Fruit fly (Drosophila melanogaster) whole organism, wandering third instar larva: ENCODE results near the gene sbr.
A peak's percentile ranks its signal among the peaks of the same experiment; 100 is the strongest.

Experiments used
- Abd-B ChIP-seq: fragments of >200 bp; optimal IDR thresholded peaks from 2 replicates; lab custom pipeline; 2017; ENCODE audit warnings: missing biosample characterization, missing genetic modification characterization
- CG9705 ChIP-seq: fragments of 200-800 bp; sonication (Bioruptor generic); optimal IDR thresholded peaks from 2 replicates; lab custom pipeline; 2018; ENCODE audit warnings: missing biosample characterization, mild to moderate bottlenecking, missing genetic modification characterization
- CrebA ChIP-seq: fragments of 200-800 bp; sonication (Bioruptor generic); optimal IDR thresholded peaks from 2 replicates; lab custom pipeline; 2016; ENCODE audit warnings: missing biosample characterization, mild to moderate bottlenecking, missing genetic modification characterization, borderline replicate concordance
- Dif ChIP-seq: fragments of 200-275, 200-300 bp; sonication (Bioruptor generic); optimal IDR thresholded peaks from 2 replicates; lab custom pipeline; 2018; ENCODE audit warnings: missing biosample characterization, missing genetic modification characterization; ENCODE audit not compliant: partially characterized antibody
- HLH106 ChIP-seq: fragments of 200-800 bp; optimal IDR thresholded peaks from 3 replicates; lab custom pipeline; 2019; ENCODE audit warnings: missing biosample characterization, mild to moderate bottlenecking, missing genetic modification characterization, moderate library complexity
- Hnf4 ChIP-seq: fragments of 200-800 bp; sonication (Bioruptor generic); optimal IDR thresholded peaks from 2 replicates; lab custom pipeline; 2016; ENCODE audit warnings: missing biosample characterization, mild to moderate bottlenecking, missing genetic modification characterization
- Hr78 ChIP-seq: fragments of >200 bp; optimal IDR thresholded peaks from 2 replicates; lab custom pipeline; 2017; ENCODE audit warnings: missing biosample characterization, missing genetic modification characterization
- Mio ChIP-seq: sonication (Bioruptor generic); optimal IDR thresholded peaks from 2 replicates; lab custom pipeline; 2016; ENCODE audit warnings: missing biosample characterization, missing genetic modification characterization
- N ChIP-seq: fragments of >200 bp; optimal IDR thresholded peaks from 2 replicates; lab custom pipeline; 2018; ENCODE audit warnings: missing biosample characterization, missing external identifiers, missing genetic modification characterization
- OdsH ChIP-seq: fragments of 200-800 bp; sonication (Bioruptor generic); optimal IDR thresholded peaks from 2 replicates; lab custom pipeline; 2016; ENCODE audit warnings: missing biosample characterization, mild to moderate bottlenecking, missing genetic modification characterization
- Rel ChIP-seq, 2 experiments: fragments of 200-800 bp; sonication (Bioruptor generic) in 1 of 2; optimal IDR thresholded peaks; 2 replicates in 1 of 2; 3 replicates in 1 of 2; lab custom pipeline; 2016 to 2019; ENCODE audit warnings: mild to moderate bottlenecking in 2 of 2, missing biosample characterization in 2 of 2, missing genetic modification characterization in 2 of 2, moderate library complexity in 1 of 2
- Vsx2 ChIP-seq: fragments of 200-300, 225-300 bp; sonication (Bioruptor generic); optimal IDR thresholded peaks from 2 replicates; lab custom pipeline; 2018; ENCODE audit warnings: missing biosample characterization, missing genetic modification characterization; ENCODE audit not compliant: partially characterized antibody
- br ChIP-seq: fragments of 200-800 bp; sonication (Bioruptor generic); optimal IDR thresholded peaks from 2 replicates; lab custom pipeline; 2016; ENCODE audit warnings: missing biosample characterization, missing genetic modification characterization
- dl ChIP-seq, 2 experiments: fragments of 175-275, 200-275 bp in 1 of 2; fragments of 200-275 bp in 1 of 2; sonication (Bioruptor generic); optimal IDR thresholded peaks; lab custom pipeline; 2018; ENCODE audit warnings: mild to moderate bottlenecking in 2 of 2, missing biosample characterization in 2 of 2, missing genetic modification characterization in 2 of 2, moderate library complexity in 2 of 2; ENCODE audit not compliant: partially characterized antibody in 2 of 2, insufficient read depth in 1 of 2
- dmrt93B ChIP-seq: fragments of 200-800 bp; sonication (Bioruptor generic); optimal IDR thresholded peaks from 2 replicates; lab custom pipeline; 2018; ENCODE audit warnings: missing biosample characterization, mild to moderate bottlenecking, missing genetic modification characterization
- dsf ChIP-seq: sonication (Bioruptor generic); optimal IDR thresholded peaks from 2 replicates; lab custom pipeline; 2016; ENCODE audit warnings: missing biosample characterization, missing genetic modification characterization, borderline replicate concordance
- foxo ChIP-seq, 2 experiments: fragments of 200-800 bp; sonication (Bioruptor generic); optimal IDR thresholded peaks; 2 replicates in 1 of 2; 3 replicates in 1 of 2; lab custom pipeline; 2016 to 2017; ENCODE audit warnings: missing biosample characterization in 2 of 2, missing genetic modification characterization in 2 of 2
- fru ChIP-seq: fragments of 200-800 bp; sonication (Bioruptor generic); optimal IDR thresholded peaks from 3 replicates; lab custom pipeline; 2016; ENCODE audit warnings: missing biosample characterization, mild to moderate bottlenecking, missing genetic modification characterization
- h ChIP-seq: fragments of 200-800 bp; sonication (Bioruptor generic); optimal IDR thresholded peaks from 3 replicates; lab custom pipeline; 2016; ENCODE audit warnings: missing biosample characterization, mild to moderate bottlenecking, missing genetic modification characterization
- jim ChIP-seq: fragments of 175-275, 200-325 bp; sonication (Bioruptor generic); optimal IDR thresholded peaks from 2 replicates; lab custom pipeline; 2016; ENCODE audit warnings: missing biosample characterization, mild to moderate bottlenecking, missing genetic modification characterization
- lola ChIP-seq: fragments of >200 bp; optimal IDR thresholded peaks from 2 replicates; lab custom pipeline; 2017; ENCODE audit warnings: missing biosample characterization, missing genetic modification characterization
- pan ChIP-seq: fragments of >200 bp; optimal IDR thresholded peaks from 2 replicates; lab custom pipeline; 2017
- psq ChIP-seq: fragments of 200-800 bp; sonication (Bioruptor generic); optimal IDR thresholded peaks from 3 replicates; lab custom pipeline; 2017; ENCODE audit warnings: missing biosample characterization, mild to moderate bottlenecking, missing genetic modification characterization, moderate library complexity
- rgr ChIP-seq: fragments of 200-800 bp; sonication (Bioruptor generic); optimal IDR thresholded peaks from 3 replicates; lab custom pipeline; 2016; ENCODE audit warnings: missing biosample characterization, mild to moderate bottlenecking, missing genetic modification characterization
- sage ChIP-seq: fragments of 200-800 bp; sonication (Bioruptor generic); optimal IDR thresholded peaks from 2 replicates; lab custom pipeline; 2016; ENCODE audit warnings: missing biosample characterization, mild to moderate bottlenecking, missing genetic modification characterization

sbr gene

dm6 chrX:10882786-10883185 is 35.9 kb upstream of the sbr start:
- TF ChIP-seq foxo (GFP tag; optimal IDR thresholded peaks at IDR 0.05; lab: Kevin White, UChicago) (no peak), rgr (GFP tag; lab: Kevin White, UChicago) (no peak), pan (lab: Kevin White, UChicago) (no peak), Rel (GFP tag; optimal IDR thresholded peaks at IDR 0.05; lab: Kevin White, UChicago) (no peak), Rel (tag; optimal IDR thresholded peaks at IDR 0.05; lab: Kevin White, UChicago) (peak; percentile 8), Mio (no peak), h (GFP tag; lab: Kevin White, UChicago) (peak; percentile 13), dsf (GFP tag; lab: Kevin White, UChicago) (no peak), CrebA (GFP tag; lab: Kevin White, UChicago) (no peak), sage (GFP tag; lab: Kevin White, UChicago) (no peak), fru (GFP tag; lab: Kevin White, UChicago) (no peak), br (GFP tag; lab: Kevin White, UChicago) (no peak), Dif (no peak), Vsx2 (GFP tag; lab: Kevin White, UChicago) (no peak), HLH106 (tag; lab: Kevin White, UChicago) (no peak), dl (GFP tag; optimal IDR thresholded peaks at IDR 0.05; lab: Kevin White, UChicago; ENCODE audit: insufficient read depth in 1 of 2, partially characterized antibody in 2 of 2) (no peak), Hr78 (no peak), N (GFP tag; lab: Kevin White, UChicago) (no peak), psq (GFP tag; lab: Kevin White, UChicago) (no peak)

DNA sequence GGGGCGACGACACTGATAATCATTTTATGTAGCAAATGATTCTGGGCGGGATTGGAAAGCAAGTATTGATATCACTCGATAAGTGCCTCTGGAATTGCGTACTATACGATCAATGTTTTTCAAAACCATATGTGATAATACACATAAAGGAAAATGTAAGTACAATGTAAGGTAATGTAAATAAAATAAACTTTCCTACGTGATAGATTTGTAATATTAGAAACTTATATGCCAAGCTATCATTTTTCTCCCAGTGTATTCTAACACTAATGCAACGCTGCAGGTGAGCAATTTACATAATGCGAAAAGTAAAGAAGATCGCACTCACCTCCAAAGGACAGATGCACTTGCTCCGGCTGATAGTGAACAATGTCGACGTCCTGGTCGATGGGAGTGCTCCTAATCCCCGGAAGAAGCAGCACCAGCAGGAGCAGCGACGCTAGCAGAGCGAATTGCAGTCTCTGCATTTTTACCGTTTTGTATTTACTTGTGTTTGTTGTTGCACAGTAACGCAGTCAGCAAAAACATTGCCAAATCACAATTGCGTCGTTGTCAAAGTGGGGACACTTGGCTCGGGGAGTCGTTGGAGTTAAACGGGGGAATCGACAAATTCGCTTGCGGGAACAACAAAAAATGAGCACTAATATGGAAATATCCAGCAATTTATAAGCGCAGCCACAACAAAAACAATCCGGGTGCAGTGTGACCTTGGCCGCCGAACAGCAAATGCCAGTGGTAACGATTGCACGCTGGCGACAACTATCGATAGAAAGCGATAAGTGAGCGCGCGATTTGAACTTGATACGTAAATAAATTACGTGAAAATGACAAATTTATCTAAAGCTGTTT is 30.4 kb upstream of the sbr start, which contains the start of gene CG1637:
Gene CG1637, minus strand, starts transcription at position 807 of the 849 bp plus-strand sequence.
- TF ChIP-seq CG9705 (GFP tag; lab: Kevin White, UChicago): no peak
- TF ChIP-seq fru (GFP tag; lab: Kevin White, UChicago): peak; percentile 61
- peak; percentile 2 for TF ChIP-seq OdsH (GFP tag; lab: Kevin White, UChicago)
- TF ChIP-seq jim: no peak
- TF ChIP-seq sage (GFP tag; lab: Kevin White, UChicago): no peak
- TF ChIP-seq h (GFP tag; lab: Kevin White, UChicago): no peak
- TF ChIP-seq lola: no peak
- peak in 1 of 2 experiments; percentile 10 for TF ChIP-seq foxo (GFP tag; optimal IDR thresholded peaks at IDR 0.05; lab: Kevin White, UChicago)
- TF ChIP-seq CrebA (GFP tag; lab: Kevin White, UChicago): no peak
- no peak for TF ChIP-seq Rel (GFP tag; optimal IDR thresholded peaks at IDR 0.05; lab: Kevin White, UChicago)
- TF ChIP-seq Rel (tag; optimal IDR thresholded peaks at IDR 0.05; lab: Kevin White, UChicago): peak; percentile 75

DNA sequence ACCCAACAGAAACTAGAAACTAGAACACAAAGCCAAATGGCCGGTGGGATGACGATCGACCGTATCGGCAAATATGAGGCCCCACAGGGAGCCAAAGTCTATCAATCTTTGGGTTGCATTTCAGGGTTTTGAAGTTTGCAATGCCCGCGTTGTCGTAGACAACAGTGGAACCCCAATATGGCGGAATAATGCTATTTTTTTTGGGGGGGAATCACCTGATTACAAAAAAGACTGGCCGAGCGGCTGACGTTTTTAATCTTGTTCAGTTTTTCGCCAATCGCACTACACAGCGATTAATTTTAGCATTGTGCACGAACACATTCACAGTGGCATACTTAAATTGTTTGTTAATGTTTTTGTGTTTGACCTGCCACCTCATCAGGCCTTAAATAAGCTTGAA is 29.6 kb upstream of the sbr start:
- no peak for TF ChIP-seq Rel (GFP tag; optimal IDR thresholded peaks at IDR 0.05; lab: Kevin White, UChicago)
- peak; percentile 96 for TF ChIP-seq Rel (tag; optimal IDR thresholded peaks at IDR 0.05; lab: Kevin White, UChicago)
- no peak for TF ChIP-seq dmrt93B (GFP tag; lab: Kevin White, UChicago)
- TF ChIP-seq, all 38 proteins: peak for 1

dm6 chrX:10869045-10869444 is 22.2 kb upstream of the sbr start, which contains the start of gene CG2157:
CG2157 (plus strand) TSS chrX:10869284.
- TF ChIP-seq Hr78 (no peak), foxo (GFP tag; optimal IDR thresholded peaks at IDR 0.05; lab: Kevin White, UChicago) (no peak), pan (lab: Kevin White, UChicago) (no peak), sage (GFP tag; lab: Kevin White, UChicago) (no peak), rgr (GFP tag; lab: Kevin White, UChicago) (no peak)
- TF ChIP-seq, all 38 proteins: peak for 0

DNA sequence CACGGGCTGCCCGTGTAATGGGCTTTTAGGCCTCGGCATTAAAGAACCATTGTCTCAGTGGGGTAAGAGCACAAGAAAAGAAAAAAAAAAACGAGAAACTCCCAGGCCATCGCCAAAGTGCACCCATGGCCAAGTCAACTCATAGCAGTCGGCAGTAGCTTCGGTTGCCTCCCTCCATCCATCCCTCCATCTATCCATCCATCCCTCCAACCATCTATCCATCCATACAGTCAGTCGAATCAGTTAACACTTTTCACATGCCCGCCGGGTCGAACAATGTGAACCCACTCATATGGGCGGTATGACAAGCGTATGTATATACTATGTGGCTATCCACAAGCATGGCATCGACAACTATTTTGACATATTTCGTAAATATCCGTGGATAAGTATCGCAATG is 20.8 kb upstream of the sbr start:
- TF ChIP-seq h (GFP tag; lab: Kevin White, UChicago) (no peak), CG9705 (GFP tag; lab: Kevin White, UChicago) (no peak), dmrt93B (GFP tag; lab: Kevin White, UChicago) (no peak), Vsx2 (GFP tag; lab: Kevin White, UChicago) (no peak), lola (no peak), Hnf4 (GFP tag; lab: Kevin White, UChicago) (no peak), pan (lab: Kevin White, UChicago) (no peak), N (GFP tag; lab: Kevin White, UChicago) (no peak), sage (GFP tag; lab: Kevin White, UChicago) (no peak), Abd-B (no peak)
